Worm (Caenorhabditis elegans): ENCODE data around the gene gbh-2.
A peak's percentile ranks its signal among the peaks of the same experiment; 100 is the strongest.

DNA sequence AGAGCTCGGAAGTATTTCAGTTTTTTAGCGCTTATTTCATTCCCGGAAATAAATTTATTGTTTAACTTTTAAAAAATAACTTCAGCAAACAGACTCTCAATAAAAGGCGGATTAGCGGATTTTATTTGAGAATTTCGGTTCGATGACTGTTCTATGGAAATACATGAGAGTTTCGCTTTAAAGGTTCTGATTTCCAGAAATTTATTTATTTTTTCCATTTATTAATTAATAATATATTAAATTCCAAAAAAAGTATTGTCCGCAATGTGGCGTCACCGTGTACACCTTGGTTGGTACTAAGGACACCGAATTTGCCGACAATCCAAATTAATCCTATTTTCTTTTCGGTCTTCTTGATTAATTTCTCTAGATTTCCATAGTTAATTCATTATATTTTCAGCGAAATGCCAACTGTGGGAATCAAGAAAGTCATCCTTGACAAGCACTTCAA is 21.2 kb upstream of the gbh-2 start, which contains the start of gene fars-3:
- TF ChIP-seq nhr-25 (tag; optimal IDR thresholded peaks at IDR 0.05) (no peak), ceh-28 (tag; optimal IDR thresholded peaks at IDR 0.05) (no peak), nhr-23 (tag; optimal IDR thresholded peaks at IDR 0.05) (peak; percentile 52)

Data from whole organism, L3 larva.